Fruit fly (Drosophila melanogaster): ENCODE results near the gene CG31457.
A peak's percentile ranks its signal among the peaks of the same experiment; 100 is the strongest.

The CG31457 gene

DNA sequence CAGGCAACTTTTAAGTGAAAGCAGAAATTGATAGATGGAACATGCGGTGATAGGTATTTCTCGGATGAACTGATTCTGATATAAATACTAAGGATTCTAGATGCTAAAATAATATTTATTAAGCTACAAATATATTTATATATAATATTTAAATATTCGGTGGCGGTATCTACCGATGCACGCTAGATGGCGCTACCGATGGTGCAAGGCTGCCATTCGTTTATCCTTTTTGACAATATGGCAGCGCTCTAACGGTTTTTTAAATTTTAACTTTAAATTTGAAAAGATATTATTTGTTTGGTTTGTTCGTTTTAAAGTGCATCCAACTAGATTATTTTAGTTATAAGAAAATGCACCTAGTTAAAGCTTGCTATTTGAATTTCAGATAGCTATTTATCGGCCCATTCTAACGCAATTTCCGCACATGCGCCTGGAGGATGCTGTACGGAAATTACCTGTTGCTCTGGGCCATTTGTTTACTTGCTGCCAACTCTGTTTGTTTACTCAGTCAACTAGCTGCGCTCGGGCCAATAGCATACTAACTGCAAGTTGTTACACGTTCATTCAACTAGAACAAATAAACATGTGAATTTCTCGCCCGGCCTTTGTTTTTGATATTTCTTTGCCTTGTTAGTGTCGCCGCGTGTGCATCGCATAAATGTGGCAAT is 31.6 kb upstream of the CG31457 start, which contains the start of gene VhaAC39-2 (continued):
- TF ChIP-seq fd102C (GFP tag; optimal IDR thresholded peaks at IDR 0.05) (no peak), da (GFP tag; optimal IDR thresholded peaks at IDR 0.05) (no peak), Abd-B (GFP tag; optimal IDR thresholded peaks at IDR 0.05) (no peak), sd (tag; optimal IDR thresholded peaks at IDR 0.05) (no peak), tx (GFP tag; optimal IDR thresholded peaks at IDR 0.05) (no peak), gsb (GFP tag; IDR thresholded peaks at IDR 0.05) (no peak), B-H2 (GFP tag; optimal IDR thresholded peaks at IDR 0.05) (no peak), CG31365 (tag; optimal IDR thresholded peaks at IDR 0.05) (no peak), vvl (GFP tag; IDR thresholded peaks at IDR 0.05) (no peak), CG12155 (GFP tag; optimal IDR thresholded peaks at IDR 0.05) (no peak), schlank (tag; optimal IDR thresholded peaks at IDR 0.05) (no peak), cwo (GFP tag; optimal IDR thresholded peaks at IDR 0.05) (no peak), Lim3 (GFP tag; IDR thresholded peaks at IDR 0.05) (no peak), Dip2 (GFP tag; IDR thresholded peaks at IDR 0.05) (no peak), ham (GFP tag; IDR thresholded peaks at IDR 0.05) (no peak), phol (tag; optimal IDR thresholded peaks at IDR 0.05) (peak; percentile 73), CG18262 (tag; optimal IDR thresholded peaks at IDR 0.05) (no peak), ttk (GFP tag; IDR thresholded peaks at IDR 0.05) (no peak), eve (GFP tag; optimal IDR thresholded peaks at IDR 0.05) (no peak), CG33557 (GFP tag; optimal IDR thresholded peaks at IDR 0.05) (peak; percentile 13), CG17912 (GFP tag; optimal IDR thresholded peaks at IDR 0.05) (no peak), PHDP (tag; optimal IDR thresholded peaks at IDR 0.05) (no peak), CG3995 (GFP tag; optimal IDR thresholded peaks at IDR 0.05) (no peak), CG5953 (GFP tag; IDR thresholded peaks at IDR 0.05) (no peak), ro (GFP tag; IDR thresholded peaks at IDR 0.05) (no peak), gcm2 (GFP tag; optimal IDR thresholded peaks at IDR 0.05) (no peak), BEAF-32 (GFP tag; optimal IDR thresholded peaks at IDR 0.05) (peak; percentile 22), gsb-n (tag; optimal IDR thresholded peaks at IDR 0.05) (no peak), CG2199 (GFP tag; IDR thresholded peaks at IDR 0.05) (peak; percentile 71; the same call in 2 of the 3 replicates), CG15269 (tag; optimal IDR thresholded peaks at IDR 0.05) (no peak), CrebB (tag; optimal IDR thresholded peaks at IDR 0.05) (no peak), trh (GFP tag; optimal IDR thresholded peaks at IDR 0.05) (no peak), CG18619 (GFP tag; optimal IDR thresholded peaks at IDR 0.05) (no peak), sc (optimal IDR thresholded peaks at IDR 0.05) (no peak), sc (GFP tag; optimal IDR thresholded peaks at IDR 0.05) (no peak), CG32767 (GFP tag; IDR thresholded peaks at IDR 0.05) (no peak), CG15696 (tag; optimal IDR thresholded peaks at IDR 0.05) (peak; percentile 52), CG11085 (GFP tag; IDR thresholded peaks at IDR 0.05) (no peak), bab2 (GFP tag; optimal IDR thresholded peaks at IDR 0.05) (no peak), br (optimal IDR thresholded peaks at IDR 0.05) (no peak), Adf1 (GFP tag; IDR thresholded peaks at IDR 0.05) (no peak), chm (GFP tag; IDR thresholded peaks at IDR 0.05) (no peak), CG2116 (GFP tag; optimal IDR thresholded peaks at IDR 0.05) (peak; percentile 42), CG14965 (GFP tag; optimal IDR thresholded peaks at IDR 0.05; ENCODE audit: borderline replicate concordance) (no peak), Aef1 (GFP tag; IDR thresholded peaks at IDR 0.05) (no peak), CG10959 (GFP tag; IDR thresholded peaks at IDR 0.05) (0 out of 2 replicates have a peak, but pooled peaks have one; percentile 24), CG34224 (GFP tag; IDR thresholded peaks at IDR 0.05; ENCODE audit: partially characterized antibody) (no peak), CG3847 (GFP tag; IDR thresholded peaks at IDR 0.05) (peak; percentile 48), ranshi (GFP tag; IDR thresholded peaks at IDR 0.05) (no peak), Gsc (GFP tag; IDR thresholded peaks at IDR 0.05) (no peak), CG18011 (GFP tag; optimal IDR thresholded peaks at IDR 0.05) (no peak), CG6175 (GFP tag; IDR thresholded peaks at IDR 0.05) (no peak)
